Comparison of ENCODE assay signal across 2 fruit fly cellular contexts in genomic region chr3R:29841293-29841791, dm6.
TF ChIP-seq lines count a peak whose summit lies in the region.

Gene Cad99C (plus strand): TSS chr3R:29841657.

TF ChIP-seq in whole organism, embryonic, 481 proteins besides CTCF, POLR2A, EP300 and RAD21 (continued from another document and continues in another):
- TF ChIP-seq p53 (GFP tag; optimal IDR thresholded peaks at IDR 0.05; lab: Kevin White, UChicago) (peak; percentile 60), CG13775 (GFP tag; optimal IDR thresholded peaks at IDR 0.05; lab: Kevin White, UChicago) (no peak), ci (GFP tag; IDR thresholded peaks at IDR 0.05; lab: Robert Waterston, UW) (peak; percentile 24; the same call in 1 of the 3 replicates), pfk (GFP tag; optimal IDR thresholded peaks at IDR 0.05; lab: Kevin White, UChicago) (peak; percentile 92), NC2α (GFP tag; optimal IDR thresholded peaks at IDR 0.05; lab: Kevin White, UChicago) (peak; percentile 11), CG14014 (GFP tag; IDR thresholded peaks at IDR 0.05; lab: Robert Waterston, UW) (no peak), CG10274 (GFP tag; optimal IDR thresholded peaks at IDR 0.05; lab: Kevin White, UChicago) (no peak), pnt (GFP tag; optimal IDR thresholded peaks at IDR 0.05; lab: Kevin White, UChicago) (peak; percentile 1), CG7839 (tag; optimal IDR thresholded peaks at IDR 0.05; lab: Kevin White, UChicago) (peak; percentile 5), ken (GFP tag; IDR thresholded peaks at IDR 0.05; lab: Robert Waterston, UW) (no peak), en (GFP tag; optimal IDR thresholded peaks at IDR 0.05; lab: Kevin White, UChicago) (no peak), bbx (GFP tag; IDR thresholded peaks at IDR 0.05; lab: Robert Waterston, UW; ENCODE audit: partially characterized antibody) (peak; percentile 57), CG7987 (GFP tag; optimal IDR thresholded peaks at IDR 0.05; lab: Kevin White, UChicago) (peak; percentile 38), Hr78 (GFP tag; optimal IDR thresholded peaks at IDR 0.05; lab: Kevin White, UChicago) (peak in 1 of 2 experiments; percentile 27), slbo (GFP tag; IDR thresholded peaks at IDR 0.05; lab: Robert Waterston, UW) (peak; percentile 16; the same call in 1 of the 2 replicates), CG9797 (GFP tag; optimal IDR thresholded peaks at IDR 0.05; lab: Kevin White, UChicago) (no peak), CG5180 (GFP tag; optimal IDR thresholded peaks at IDR 0.05; lab: Kevin White, UChicago) (peak; percentile 66), cg (GFP tag; optimal IDR thresholded peaks at IDR 0.05; lab: Kevin White, UChicago) (peak; percentile 96), HHEX (GFP tag; optimal IDR thresholded peaks at IDR 0.05; lab: Kevin White, UChicago) (peak; percentile 31), CG42726 (GFP tag; IDR thresholded peaks at IDR 0.05; lab: Robert Waterston, UW; ENCODE audit: partially characterized antibody) (0 out of 2 replicates have a peak, but pooled peaks have one; percentile 9), kni (GFP tag; optimal IDR thresholded peaks at IDR 0.05; lab: Kevin White, UChicago) (peak; percentile 95), CG6175 (GFP tag; IDR thresholded peaks at IDR 0.05; lab: Robert Waterston, UW) (peak; percentile 86), H2.0 (GFP tag; IDR thresholded peaks at IDR 0.05; lab: Robert Waterston, UW) (no peak), pan (optimal IDR thresholded peaks at IDR 0.05; lab: Kevin White, UChicago) (no peak), pan (GFP tag; optimal IDR thresholded peaks at IDR 0.05 in 1 of 2, IDR thresholded peaks at IDR 0.05 in 1 of 2) (peak in 1 of 2 experiments; percentile 32), CG18619 (GFP tag; optimal IDR thresholded peaks at IDR 0.05; lab: Kevin White, UChicago) (no peak), CG6791 (GFP tag; IDR thresholded peaks at IDR 0.05; lab: Robert Waterston, UW; ENCODE audit: partially characterized antibody) (peak; percentile 22; the same call in 1 of the 3 replicates), Neu2 (GFP tag; optimal IDR thresholded peaks at IDR 0.05; lab: Kevin White, UChicago; ENCODE audit: borderline replicate concordance) (no peak), CG8924 (tag; optimal IDR thresholded peaks at IDR 0.05; lab: Kevin White, UChicago) (no peak), CG3847 (GFP tag; IDR thresholded peaks at IDR 0.05; lab: Robert Waterston, UW) (0 out of 2 replicates have a peak, but pooled peaks have one; percentile 15), crp (GFP tag; optimal IDR thresholded peaks at IDR 0.05; lab: Kevin White, UChicago) (peak in 1 of 2 experiments; percentile 59), CG17385 (GFP tag; optimal IDR thresholded peaks at IDR 0.05; lab: Kevin White, UChicago) (peak; percentile 1), Lim3 (GFP tag; IDR thresholded peaks at IDR 0.05; lab: Robert Waterston, UW) (no peak), lbe (GFP tag; optimal IDR thresholded peaks at IDR 0.05; lab: Kevin White, UChicago) (peak; percentile 18), oc (tag; optimal IDR thresholded peaks at IDR 0.05; lab: Kevin White, UChicago) (peak; percentile 14), CG3281 (GFP tag; optimal IDR thresholded peaks at IDR 0.05; lab: Kevin White, UChicago) (no peak), lab (GFP tag; optimal IDR thresholded peaks at IDR 0.05; lab: Kevin White, UChicago) (peak; percentile 31), CG31224 (GFP tag; IDR thresholded peaks at IDR 0.05; lab: Robert Waterston, UW) (0 out of 2 replicates have a peak, but pooled peaks have one; percentile 15), cas (GFP tag; IDR thresholded peaks at IDR 0.05; lab: Robert Waterston, UW) (no peak), CG12769 (tag; optimal IDR thresholded peaks at IDR 0.05; lab: Kevin White, UChicago) (peak; percentile 50), CG10543 (GFP tag; optimal IDR thresholded peaks at IDR 0.05; lab: Kevin White, UChicago) (peak; percentile 79), Trl (optimal IDR thresholded peaks at IDR 0.05; lab: Kevin White, UChicago) (no peak), Trl (GFP tag; optimal IDR thresholded peaks at IDR 0.05; lab: Kevin White, UChicago) (peak; percentile 28), CG12104 (GFP tag; optimal IDR thresholded peaks at IDR 0.05; lab: Kevin White, UChicago) (no peak), amos (GFP tag; IDR thresholded peaks at IDR 0.05; lab: Robert Waterston, UW; ENCODE audit: partially characterized antibody) (peak; percentile 39; the same call in 1 of the 2 replicates), wor (GFP tag; IDR thresholded peaks at IDR 0.05; lab: Robert Waterston, UW) (no peak), prd (optimal IDR thresholded peaks at IDR 0.05; lab: Kevin White, UChicago) (no peak), prd (GFP tag; IDR thresholded peaks at IDR 0.05; lab: Robert Waterston, UW) (no peak), CG4730 (GFP tag; IDR thresholded peaks at IDR 0.05; lab: Robert Waterston, UW) (no peak), CG9727 (GFP tag; optimal IDR thresholded peaks at IDR 0.05; lab: Kevin White, UChicago) (no peak), kah (GFP tag; optimal IDR thresholded peaks at IDR 0.05; lab: Kevin White, UChicago) (peak; percentile 89), ftz-f1 (GFP tag; optimal IDR thresholded peaks at IDR 0.05; lab: Kevin White, UChicago) (peak; percentile 53), Med (GFP tag; lab: Kevin White, UChicago) (peak; percentile 78), CG17612 (GFP tag; IDR thresholded peaks at IDR 0.05; lab: Robert Waterston, UW) (no peak), unc-4 (GFP tag; IDR thresholded peaks at IDR 0.05; lab: Robert Waterston, UW; ENCODE audit: partially characterized antibody) (peak; percentile 35; the same call in 1 of the 2 replicates), tna (GFP tag; IDR thresholded peaks at IDR 0.05; lab: Robert Waterston, UW; ENCODE audit: partially characterized antibody) (no peak), gce (GFP tag; IDR thresholded peaks at IDR 0.05; lab: Robert Waterston, UW) (0 out of 3 replicates have a peak, but pooled peaks have one; percentile 14), CG7963 (GFP tag; IDR thresholded peaks at IDR 0.05; lab: Robert Waterston, UW; ENCODE audit: partially characterized antibody) (0 out of 3 replicates have a peak, but pooled peaks have one; percentile 17), sob (GFP tag; IDR thresholded peaks at IDR 0.05; lab: Robert Waterston, UW) (peak; percentile 36; the same call in 1 of the 2 replicates), Atf6 (GFP tag; IDR thresholded peaks at IDR 0.05; lab: Robert Waterston, UW) (0 out of 2 replicates have a peak, but pooled peaks have one; percentile 29), Bgb (GFP tag; IDR thresholded peaks at IDR 0.05; lab: Robert Waterston, UW; ENCODE audit: partially characterized antibody) (peak; percentile 44; the same call in 1 of the 2 replicates), BtbVII (GFP tag; optimal IDR thresholded peaks at IDR 0.05; lab: Kevin White, UChicago) (no peak)

TF ChIP-seq in whole organism, prepupa, 60 proteins besides CTCF, POLR2A, EP300 and RAD21 (continued from another document):
- TF ChIP-seq CG8119 (GFP tag; IDR thresholded peaks at IDR 0.05; lab: Robert Waterston, UW) (peak; percentile 34; the same call in 1 of the 3 replicates), ss (GFP tag; optimal IDR thresholded peaks at IDR 0.05; lab: Kevin White, UChicago) (peak; percentile 34 to 54), dac (GFP tag; optimal IDR thresholded peaks at IDR 0.05; lab: Kevin White, UChicago) (no peak), CG6808 (GFP tag; optimal IDR thresholded peaks at IDR 0.05; lab: Kevin White, UChicago) (no peak), Lpt (GFP tag; optimal IDR thresholded peaks at IDR 0.05; lab: Kevin White, UChicago) (peak; percentile 23), pdm3 (GFP tag; optimal IDR thresholded peaks at IDR 0.05; lab: Kevin White, UChicago) (peak; percentile 14), lz (GFP tag; optimal IDR thresholded peaks at IDR 0.05; lab: Kevin White, UChicago) (peak; percentile 5), fkh (GFP tag; optimal IDR thresholded peaks at IDR 0.05; lab: Kevin White, UChicago) (peak; percentile 61), cyc (GFP tag; optimal IDR thresholded peaks at IDR 0.05; lab: Kevin White, UChicago) (no peak), Smox (GFP tag; optimal IDR thresholded peaks at IDR 0.05; lab: Kevin White, UChicago) (no peak), Eip78C (GFP tag; lab: Kevin White, UChicago) (peak; percentile 80)
